Fruit fly (Drosophila melanogaster): Measurements from ENCODE around the gene Osi2.

dm6 chr3R:6196416-6196815, 12.8 kb upstream of the Osi2 start:
- TF ChIP-seq CG3919 (GFP tag; optimal IDR thresholded peaks at IDR 0.05) (no peak), OdsH (GFP tag; optimal IDR thresholded peaks at IDR 0.05) (no peak), spab (GFP tag; optimal IDR thresholded peaks at IDR 0.05) (no peak), achi (GFP tag; optimal IDR thresholded peaks at IDR 0.05) (no peak), CG6792 (GFP tag; optimal IDR thresholded peaks at IDR 0.05) (no peak), CG16779 (tag; optimal IDR thresholded peaks at IDR 0.05) (no peak), CG11762 (GFP tag; optimal IDR thresholded peaks at IDR 0.05; ENCODE audit: insufficient read depth) (no peak), Ets96B (tag; optimal IDR thresholded peaks at IDR 0.05) (no peak), dsx (GFP tag; optimal IDR thresholded peaks at IDR 0.05; ENCODE audit: poor library complexity, severe bottlenecking) (no peak)

Data from whole organism, prepupa.